Fruit fly (Drosophila melanogaster): Measurements from ENCODE around the gene KrT95D.

KrT95D gene

DNA sequence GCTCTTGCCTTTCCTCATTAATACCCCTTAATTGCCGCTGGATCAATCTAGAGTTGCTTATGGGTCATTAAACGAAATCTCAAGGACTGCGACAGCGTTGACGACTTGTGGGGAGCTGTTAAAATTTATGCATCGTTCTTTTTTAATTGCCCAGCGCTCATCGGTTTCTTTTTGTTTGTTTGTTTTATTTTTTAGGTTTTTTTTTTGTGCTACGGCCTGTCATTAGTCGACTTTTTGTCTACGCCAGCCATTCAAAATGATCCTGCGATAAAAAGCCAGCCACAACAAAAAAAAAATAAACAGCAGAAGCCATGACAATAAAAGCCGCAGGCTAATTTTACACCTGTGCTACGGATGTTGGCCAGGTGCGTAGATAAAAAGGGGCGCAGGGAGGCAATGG lies 27.7 kb downstream of the KrT95D start:
- TF ChIP-seq Sp1 (GFP tag; optimal IDR thresholded peaks at IDR 0.05), result no peak
- TF ChIP-seq brk (GFP tag; optimal IDR thresholded peaks at IDR 0.05), result no peak
- no peak for TF ChIP-seq Myc (optimal IDR thresholded peaks at IDR 0.05)
- no peak for TF ChIP-seq tai (GFP tag; optimal IDR thresholded peaks at IDR 0.05)
- no peak for TF ChIP-seq Hr78 (GFP tag; optimal IDR thresholded peaks at IDR 0.05)
- TF ChIP-seq Rel (GFP tag; optimal IDR thresholded peaks at IDR 0.05), result no peak
- TF ChIP-seq Rel (tag; optimal IDR thresholded peaks at IDR 0.05), result no peak
- TF ChIP-seq psq (GFP tag; optimal IDR thresholded peaks at IDR 0.05), result no peak
- TF ChIP-seq Dfd (GFP tag; optimal IDR thresholded peaks at IDR 0.05), result no peak
- TF ChIP-seq foxo (GFP tag; optimal IDR thresholded peaks at IDR 0.05), result no peak
- TF ChIP-seq usp (GFP tag; optimal IDR thresholded peaks at IDR 0.05), result no peak
- TF ChIP-seq rgr (GFP tag; optimal IDR thresholded peaks at IDR 0.05), result no peak
- TF ChIP-seq lola (GFP tag; optimal IDR thresholded peaks at IDR 0.05), result no peak

DNA sequence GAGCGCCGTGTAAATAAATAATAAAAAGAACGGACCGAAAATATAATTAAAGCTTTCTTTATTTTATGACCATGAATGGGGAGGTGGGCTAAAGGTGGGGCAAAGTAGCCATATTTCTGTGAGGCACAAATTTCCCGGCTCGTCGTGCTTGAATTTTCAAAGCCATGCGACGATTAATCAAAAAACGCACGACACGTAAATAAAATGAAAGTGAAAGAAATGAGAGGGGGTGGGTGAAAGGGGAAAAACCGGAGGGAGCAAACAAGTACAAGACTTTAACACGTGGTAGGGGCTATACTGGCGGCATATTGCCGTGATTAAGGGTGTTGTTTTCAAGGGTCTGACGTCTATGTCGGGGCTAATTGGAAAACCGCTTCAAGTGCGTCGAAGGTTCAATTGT lies 30.5 kb downstream of the KrT95D start:
- no peak for TF ChIP-seq dl (GFP tag; optimal IDR thresholded peaks at IDR 0.05; ENCODE audit: insufficient read depth in 1 of 2, partially characterized antibody in 2 of 2)
- no peak for TF ChIP-seq h (GFP tag; optimal IDR thresholded peaks at IDR 0.05)
- no peak for TF ChIP-seq dsf (GFP tag; optimal IDR thresholded peaks at IDR 0.05; ENCODE audit: borderline replicate concordance)
- TF ChIP-seq HLH106 (tag; optimal IDR thresholded peaks at IDR 0.05), result no peak
- TF ChIP-seq Hr78 (GFP tag; optimal IDR thresholded peaks at IDR 0.05), result no peak
- TF ChIP-seq CrebA (GFP tag; optimal IDR thresholded peaks at IDR 0.05; ENCODE audit: borderline replicate concordance), result no peak
- no peak for TF ChIP-seq Vsx2 (GFP tag; optimal IDR thresholded peaks at IDR 0.05; ENCODE audit: partially characterized antibody)
- no peak for TF ChIP-seq Hr83 (GFP tag; optimal IDR thresholded peaks at IDR 0.05; ENCODE audit: poor library complexity, severe bottlenecking)
- TF ChIP-seq jim (GFP tag; optimal IDR thresholded peaks at IDR 0.05), result no peak
- no peak for TF ChIP-seq Hnf4 (GFP tag; optimal IDR thresholded peaks at IDR 0.05)
- TF ChIP-seq CG32264 (GFP tag; optimal IDR thresholded peaks at IDR 0.05), result no peak

DNA sequence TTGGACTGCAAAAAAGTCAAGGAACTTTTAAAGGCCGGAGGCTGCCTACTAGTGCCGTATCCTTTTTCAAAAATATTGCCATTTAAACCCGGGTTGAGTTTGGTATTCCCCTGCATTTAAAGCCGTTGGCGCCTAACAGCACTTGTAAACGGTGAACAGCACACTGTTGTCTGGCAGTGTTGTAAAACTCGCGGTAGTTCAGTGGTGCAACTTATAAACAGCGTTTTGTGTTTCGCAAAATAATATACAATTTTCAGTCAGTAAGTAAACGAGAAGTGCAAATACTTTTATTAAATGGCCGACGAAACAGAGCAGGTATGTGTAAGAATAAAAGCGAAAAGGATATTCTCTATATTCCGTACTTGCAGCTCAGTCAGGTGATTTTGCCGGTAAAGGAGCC lies 35.4 kb downstream of the KrT95D start, which contains the start of gene LSm3:
TSS of gene LSm3 (plus strand) at position 39 of the 400 bp plus-strand sequence.
- TF ChIP-seq foxo (GFP tag; optimal IDR thresholded peaks at IDR 0.05) (peak in 1 of 2 experiments; percentile 7), dmrt93B (GFP tag; optimal IDR thresholded peaks at IDR 0.05) (no peak), pan (optimal IDR thresholded peaks at IDR 0.05) (no peak), Hr83 (GFP tag; optimal IDR thresholded peaks at IDR 0.05; ENCODE audit: poor library complexity, severe bottlenecking) (peak; percentile 6), Myc (optimal IDR thresholded peaks at IDR 0.05) (peak; percentile 14), Rel (GFP tag; optimal IDR thresholded peaks at IDR 0.05) (no peak), Rel (tag; optimal IDR thresholded peaks at IDR 0.05) (peak; percentile 100), Hnf4 (GFP tag; optimal IDR thresholded peaks at IDR 0.05) (peak; percentile 21), tai (GFP tag; optimal IDR thresholded peaks at IDR 0.05) (no peak), Jra (GFP tag; optimal IDR thresholded peaks at IDR 0.05) (no peak)

DNA sequence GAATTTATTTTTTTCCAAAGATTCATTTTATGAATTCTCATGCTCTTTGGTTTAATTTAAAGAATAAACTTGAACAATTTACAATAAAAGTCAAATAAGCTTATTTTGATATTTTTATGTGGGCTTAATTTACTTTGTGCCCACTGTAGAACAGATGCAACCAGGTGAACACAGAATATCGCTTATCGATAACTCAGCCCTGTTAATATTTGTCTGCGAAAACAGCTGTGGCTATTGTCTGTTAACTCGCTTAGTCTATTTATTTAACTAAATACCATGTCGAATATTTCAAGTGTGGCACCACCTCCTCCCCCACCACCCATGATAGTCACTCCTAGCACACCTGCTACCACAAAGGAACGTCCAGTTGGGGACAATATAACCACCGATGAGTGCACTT lies 36.2 kb downstream of the KrT95D start, which contains the start of gene CG33108:
TSS of gene CG33108 (plus strand) at position 200 of the 400 bp plus-strand sequence.
- TF ChIP-seq Hnf4 (GFP tag; optimal IDR thresholded peaks at IDR 0.05), result peak; percentile 21
- no peak for TF ChIP-seq lola (GFP tag; optimal IDR thresholded peaks at IDR 0.05)
- TF ChIP-seq Hr83 (GFP tag; optimal IDR thresholded peaks at IDR 0.05; ENCODE audit: poor library complexity, severe bottlenecking), result peak; percentile 35
- TF ChIP-seq dl (GFP tag; optimal IDR thresholded peaks at IDR 0.05; ENCODE audit: insufficient read depth in 1 of 2, partially characterized antibody in 2 of 2), result no peak
- TF ChIP-seq Rel (GFP tag; optimal IDR thresholded peaks at IDR 0.05), result no peak
- TF ChIP-seq Rel (tag; optimal IDR thresholded peaks at IDR 0.05), result peak; percentile 15

DNA sequence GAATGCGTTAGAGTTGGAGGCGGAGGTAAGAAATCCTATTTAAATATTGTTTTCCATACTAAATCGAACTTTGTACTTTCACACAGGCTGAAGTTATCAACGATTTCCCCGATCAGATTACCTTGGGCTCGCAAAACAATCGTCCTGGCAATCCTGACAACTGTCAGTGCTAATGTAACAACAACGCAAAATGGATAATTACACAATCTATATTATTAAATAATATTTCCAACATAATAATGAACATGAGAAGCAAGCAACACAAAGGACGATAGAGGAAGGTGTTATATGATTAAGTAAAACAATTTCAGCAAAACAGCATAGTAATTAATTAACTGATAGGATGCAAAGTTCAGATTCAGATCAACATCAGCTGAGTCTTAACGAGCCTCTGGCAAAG lies 37.0 kb downstream of the KrT95D start:
- TF ChIP-seq Hr78 (GFP tag; optimal IDR thresholded peaks at IDR 0.05) (no peak), Rel (GFP tag; optimal IDR thresholded peaks at IDR 0.05) (no peak), Rel (tag; optimal IDR thresholded peaks at IDR 0.05) (no peak), h (GFP tag; optimal IDR thresholded peaks at IDR 0.05) (no peak), dsf (GFP tag; optimal IDR thresholded peaks at IDR 0.05; ENCODE audit: borderline replicate concordance) (no peak), Vsx2 (GFP tag; optimal IDR thresholded peaks at IDR 0.05; ENCODE audit: partially characterized antibody) (no peak), HLH106 (tag; optimal IDR thresholded peaks at IDR 0.05) (no peak), Dfd (GFP tag; optimal IDR thresholded peaks at IDR 0.05) (no peak), CG32264 (GFP tag; optimal IDR thresholded peaks at IDR 0.05) (no peak), pan (optimal IDR thresholded peaks at IDR 0.05) (no peak), sage (GFP tag; optimal IDR thresholded peaks at IDR 0.05) (no peak), dmrt93B (GFP tag; optimal IDR thresholded peaks at IDR 0.05) (no peak), Myc (optimal IDR thresholded peaks at IDR 0.05) (no peak)

Data from whole organism, wandering third instar larva.